Fruit fly (Drosophila melanogaster) Kc167 (cell line): ENCODE measurements around the gene CG6055.

Experiments
- Myc ChIP-seq: fragments of >200 bp; optimal IDR thresholded peaks from 2 replicates; lab custom pipeline; 2017; ENCODE audit warnings: missing external identifiers
- Sin3A ChIP-seq: fragments of >200 bp; optimal IDR thresholded peaks from 2 replicates; lab custom pipeline; 2018; ENCODE audit warnings: missing external identifiers
- h ChIP-seq: fragments of >200 bp; optimal IDR thresholded peaks from 3 replicates; lab custom pipeline; 2018; ENCODE audit warnings: missing external identifiers
- insv ChIP-seq: fragments of >200 bp; optimal IDR thresholded peaks from 3 replicates; lab custom pipeline; 2018; ENCODE audit warnings: missing external identifiers
- psq ChIP-seq: fragments of >200 bp; optimal IDR thresholded peaks from 2 replicates; lab custom pipeline; 2017; ENCODE audit warnings: missing external identifiers
- ttk ChIP-seq: sonication (Bioruptor generic); optimal IDR thresholded peaks from 2 replicates; lab custom pipeline; 2017; ENCODE audit warnings: missing external identifiers

CG6055 gene

dm6 chr2L:7466304-7466703 is at the start of gene CG6055:
TSS of gene CG6055 (plus strand) at chr2L:7466543.
- no peak for TF ChIP-seq insv (lab: Kevin White, UChicago)
- no peak for TF ChIP-seq Myc (lab: Kevin White, UChicago)
- no peak for TF ChIP-seq Sin3A (lab: Kevin White, UChicago)
- no peak for TF ChIP-seq h (lab: Kevin White, UChicago)

- TF ChIP-seq Sin3A (lab: Kevin White, UChicago): no peak
- no peak for TF ChIP-seq Myc (lab: Kevin White, UChicago)
- TF ChIP-seq insv (lab: Kevin White, UChicago): no peak
- TF ChIP-seq ttk (lab: Kevin White, UChicago): no peak
- no peak for TF ChIP-seq psq (lab: Kevin White, UChicago)
- TF ChIP-seq h (lab: Kevin White, UChicago): no peak
Measured at dm6 chr2L:7418148-7418988, 48.0 kb upstream of the CG6055 start.

- TF ChIP-seq h (lab: Kevin White, UChicago): no peak
- TF ChIP-seq psq (lab: Kevin White, UChicago): no peak
- no peak for TF ChIP-seq Myc (lab: Kevin White, UChicago)
- no peak for TF ChIP-seq ttk (lab: Kevin White, UChicago)
- TF ChIP-seq Sin3A (lab: Kevin White, UChicago): no peak
- TF ChIP-seq insv (lab: Kevin White, UChicago): no peak
Measured at dm6 chr2L:7419408-7420304, 46.7 kb upstream of the CG6055 start.

DNA sequence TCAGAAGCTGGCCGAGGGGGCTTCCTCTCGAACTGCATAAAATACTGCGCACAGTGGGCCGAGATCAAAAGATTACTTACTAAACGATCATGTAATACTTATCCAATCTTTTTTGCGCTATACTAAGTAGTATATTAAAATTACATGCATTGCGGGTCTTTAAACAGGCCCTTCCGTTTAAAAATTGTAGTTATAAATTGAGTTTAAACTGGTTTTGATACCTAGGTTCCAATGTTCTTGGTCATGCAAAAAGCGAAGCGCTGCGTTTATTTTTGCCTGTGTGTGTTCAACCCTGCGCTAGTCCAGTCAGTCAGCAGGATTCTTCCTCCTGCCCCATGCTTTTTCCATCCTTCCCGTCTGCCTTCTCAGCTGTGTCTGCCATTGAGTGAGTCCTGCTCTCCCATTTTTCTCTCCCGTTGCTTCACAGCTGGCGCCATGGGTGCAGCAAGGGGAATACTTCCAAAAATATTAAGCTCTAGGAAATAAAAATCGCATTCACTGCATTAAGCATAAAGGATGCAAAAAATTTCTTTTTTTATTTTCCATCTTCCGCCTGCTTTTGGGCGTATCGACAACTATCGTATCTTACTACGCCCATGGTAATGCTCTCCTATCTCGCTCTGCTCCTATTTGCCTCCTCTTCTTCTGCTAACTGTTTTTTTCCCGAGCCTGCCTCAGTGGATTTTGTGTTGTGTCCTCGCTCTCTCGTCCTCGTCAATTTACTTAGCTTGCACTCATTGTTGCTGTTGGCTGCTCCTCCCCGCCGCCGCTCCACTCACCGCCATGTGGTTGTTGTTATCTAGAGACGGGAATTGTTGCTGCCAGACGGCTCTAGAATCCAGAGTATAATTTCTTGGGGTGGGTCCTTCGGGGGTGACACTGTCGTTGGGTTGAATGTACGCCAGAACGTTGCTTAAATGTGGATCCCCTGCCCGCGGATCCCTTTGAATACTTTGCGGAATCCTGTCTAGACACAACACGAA is 45.7 kb upstream of the CG6055 start:
- TF ChIP-seq ttk (lab: Kevin White, UChicago) (no peak), h (lab: Kevin White, UChicago) (no peak)

DNA sequence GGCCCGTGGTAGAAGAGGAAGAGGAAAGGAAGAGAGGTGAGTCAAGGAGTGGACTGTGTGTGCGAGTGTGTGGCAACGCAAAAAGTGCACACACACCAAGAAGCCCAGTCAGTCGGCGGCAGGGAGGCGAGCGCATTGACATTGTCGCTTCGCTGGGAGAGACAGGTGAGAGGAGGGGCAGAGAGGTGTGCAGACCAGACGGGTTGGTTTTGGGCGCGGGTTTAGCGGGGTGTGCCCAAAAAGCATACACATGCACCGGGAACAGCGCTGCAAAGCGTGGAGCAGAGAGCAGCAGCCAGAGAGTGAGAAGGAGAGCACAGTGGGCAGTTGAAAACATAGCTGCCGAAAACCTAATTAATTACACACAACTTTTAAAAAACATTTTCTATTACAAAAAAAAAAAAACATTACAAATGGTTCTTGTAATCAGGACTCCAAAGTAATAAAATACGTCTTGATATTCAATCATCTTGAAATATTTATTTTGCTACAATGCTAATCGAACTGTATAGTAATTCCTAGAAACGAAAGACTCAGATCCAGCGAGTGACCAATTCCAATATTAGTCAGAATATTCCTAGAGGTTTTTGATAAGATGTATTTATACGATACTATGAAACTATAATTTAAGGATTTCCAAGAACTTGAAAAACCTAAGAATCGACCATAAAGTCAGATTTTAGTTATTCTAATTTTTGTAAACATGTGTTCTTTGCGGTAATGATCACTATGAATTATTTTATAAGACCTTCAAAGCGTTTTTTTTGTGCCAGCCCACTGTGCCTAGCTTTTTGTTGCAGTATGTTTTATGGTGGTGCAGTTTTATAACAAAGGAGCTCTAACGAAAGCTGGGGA is 43.7 kb upstream of the CG6055 start:
- TF ChIP-seq Sin3A (lab: Kevin White, UChicago): no peak
- no peak for TF ChIP-seq Myc (lab: Kevin White, UChicago)
- TF ChIP-seq insv (lab: Kevin White, UChicago): no peak
- no peak for TF ChIP-seq h (lab: Kevin White, UChicago)
- TF ChIP-seq ttk (lab: Kevin White, UChicago): no peak
- no peak for TF ChIP-seq psq (lab: Kevin White, UChicago)

dm6 chr2L:7423333-7423895 is 42.9 kb upstream of the CG6055 start:
- no peak for TF ChIP-seq Sin3A (lab: Kevin White, UChicago)
- TF ChIP-seq ttk (lab: Kevin White, UChicago): no peak
- TF ChIP-seq insv (lab: Kevin White, UChicago): no peak
- no peak for TF ChIP-seq psq (lab: Kevin White, UChicago)
- no peak for TF ChIP-seq h (lab: Kevin White, UChicago)
- no peak for TF ChIP-seq Myc (lab: Kevin White, UChicago)

- TF ChIP-seq insv (lab: Kevin White, UChicago) (no peak), ttk (lab: Kevin White, UChicago) (no peak), Myc (lab: Kevin White, UChicago) (no peak), Sin3A (lab: Kevin White, UChicago) (no peak), psq (lab: Kevin White, UChicago) (no peak), h (lab: Kevin White, UChicago) (no peak)
Measured at dm6 chr2L:7424282-7424905, 41.9 kb upstream of the CG6055 start.

DNA sequence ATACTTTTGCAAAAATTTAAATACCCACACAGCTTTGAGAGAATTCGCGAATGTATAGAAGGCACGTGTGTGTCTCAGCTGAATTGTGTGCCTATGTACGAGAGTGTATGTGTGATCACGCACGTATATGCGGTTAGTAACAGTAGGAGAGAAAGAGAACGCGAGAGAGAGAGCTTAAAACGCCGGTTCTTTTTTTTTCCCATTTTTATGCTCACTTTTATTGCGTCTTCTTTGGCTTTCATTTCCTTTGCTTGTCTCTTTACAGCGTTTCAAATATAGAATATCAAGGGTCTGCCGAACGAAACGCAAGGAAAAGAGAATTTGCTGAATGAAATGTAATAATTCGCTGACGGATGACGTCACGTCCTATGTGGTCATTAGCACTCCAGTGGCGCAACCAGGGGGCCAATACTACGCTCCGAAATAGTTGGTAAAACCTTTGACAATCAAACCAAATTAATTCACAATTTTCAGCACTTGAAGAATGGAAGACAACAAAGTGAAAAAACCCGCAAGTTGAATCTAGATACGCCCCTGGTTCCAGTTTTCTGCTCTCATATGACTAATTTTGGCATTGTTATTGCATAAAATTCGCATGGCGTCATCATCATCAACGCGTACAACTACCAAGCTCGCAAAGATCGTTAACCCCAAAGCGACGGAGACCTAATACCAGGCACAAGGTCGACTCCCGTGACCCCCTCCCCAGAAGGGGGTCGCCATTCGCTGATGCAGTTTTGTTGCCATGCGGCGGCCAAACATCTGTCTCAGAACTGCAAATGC is 41.2 kb upstream of the CG6055 start:
- TF ChIP-seq Myc (lab: Kevin White, UChicago) (no peak), insv (lab: Kevin White, UChicago) (no peak), ttk (lab: Kevin White, UChicago) (no peak), h (lab: Kevin White, UChicago) (no peak), Sin3A (lab: Kevin White, UChicago) (no peak), psq (lab: Kevin White, UChicago) (no peak)
